Worm (Caenorhabditis elegans): ENCODE data around the gene T25F10.4.

T25F10.4 gene

DNA sequence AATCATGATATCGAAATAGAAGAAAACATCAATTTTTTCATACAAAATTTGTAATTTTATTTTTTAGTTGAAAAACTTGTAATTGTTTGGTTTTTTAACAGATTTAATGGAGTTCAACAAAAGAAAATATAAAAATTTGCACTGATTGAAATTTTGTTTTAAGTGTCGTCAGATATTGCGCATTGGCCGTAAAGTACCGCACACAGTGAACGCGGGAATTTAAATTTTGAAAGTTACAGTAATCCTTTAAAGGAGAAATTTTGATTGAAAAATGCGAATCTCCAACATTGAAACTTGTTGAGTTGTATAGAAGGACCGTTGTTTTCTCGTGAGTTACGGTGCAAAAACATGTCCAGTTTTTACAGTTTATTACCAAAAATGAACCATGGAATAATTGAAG lies 30.7 kb upstream of the T25F10.4 start:
- peak; percentile 7 for TF ChIP-seq pha-4 (tag; optimal IDR thresholded peaks at IDR 0.05)
- TF ChIP-seq aly-2 (tag; optimal IDR thresholded peaks at IDR 0.05), result no peak

ce11 chrV:6792565-6792964 lies 30.3 kb upstream of the T25F10.4 start, which contains the start of gene gck-2:
Gene gck-2 (minus strand): TSS chrV:6792665.
- TF ChIP-seq ZK546.5 (tag; optimal IDR thresholded peaks at IDR 0.05) (no peak), pha-4 (tag; optimal IDR thresholded peaks at IDR 0.05) (no peak), tbx-2 (tag; optimal IDR thresholded peaks at IDR 0.05) (no peak), ztf-11 (tag; optimal IDR thresholded peaks at IDR 0.05) (no peak), R02D3.7 (tag; optimal IDR thresholded peaks at IDR 0.05) (no peak), ceh-82 (tag; optimal IDR thresholded peaks at IDR 0.05) (no peak), nhr-67 (tag; optimal IDR thresholded peaks at IDR 0.05) (no peak), nhr-23 (tag; optimal IDR thresholded peaks at IDR 0.05) (no peak), elt-1 (tag; optimal IDR thresholded peaks at IDR 0.05) (no peak), nhr-25 (tag; optimal IDR thresholded peaks at IDR 0.05) (no peak), lsy-12 (tag; optimal IDR thresholded peaks at IDR 0.05) (no peak), egl-27 (tag; optimal IDR thresholded peaks at IDR 0.05) (no peak), fkh-10 (GFP tag; optimal IDR thresholded peaks at IDR 0.05) (no peak), eor-1 (tag; optimal IDR thresholded peaks at IDR 0.05) (no peak), aly-2 (tag; optimal IDR thresholded peaks at IDR 0.05) (no peak), egl-5 (tag; optimal IDR thresholded peaks at IDR 0.05) (no peak), pqm-1 (tag; optimal IDR thresholded peaks at IDR 0.05) (no peak), ceh-28 (tag; optimal IDR thresholded peaks at IDR 0.05) (no peak), fos-1 (tag; optimal IDR thresholded peaks at IDR 0.05) (no peak), ceh-9 (tag; optimal IDR thresholded peaks at IDR 0.05) (no peak)

ce11 chrV:6787906-6788430 lies 25.7 kb upstream of the T25F10.4 start, which contains the start of gene ZC404.2:
Gene ZC404.2 (plus strand): TSS chrV:6787952.
- TF ChIP-seq nhr-76 (tag; optimal IDR thresholded peaks at IDR 0.05) (no peak), skn-1 (tag; optimal IDR thresholded peaks at IDR 0.05) (no peak), hmg-11 (tag; optimal IDR thresholded peaks at IDR 0.05) (no peak), ztf-4 (tag; optimal IDR thresholded peaks at IDR 0.05) (no peak), lin-15B (tag; optimal IDR thresholded peaks at IDR 0.05) (no peak), elt-1 (tag; optimal IDR thresholded peaks at IDR 0.05) (no peak), nhr-28 (tag; optimal IDR thresholded peaks at IDR 0.05) (no peak), unc-39 (tag; optimal IDR thresholded peaks at IDR 0.05) (no peak), aly-2 (tag; optimal IDR thresholded peaks at IDR 0.05) (no peak), daf-12 (tag; optimal IDR thresholded peaks at IDR 0.05) (no peak), ceh-9 (tag; optimal IDR thresholded peaks at IDR 0.05) (no peak), ceh-82 (tag; optimal IDR thresholded peaks at IDR 0.05) (no peak), nhr-237 (tag; optimal IDR thresholded peaks at IDR 0.05) (no peak), snpc-4 (tag; optimal IDR thresholded peaks at IDR 0.05) (no peak), pqm-1 (tag; optimal IDR thresholded peaks at IDR 0.05) (no peak), lsy-12 (tag; optimal IDR thresholded peaks at IDR 0.05) (no peak), fos-1 (tag; optimal IDR thresholded peaks at IDR 0.05) (no peak), jun-1 (tag; optimal IDR thresholded peaks at IDR 0.05) (no peak), egl-5 (tag; optimal IDR thresholded peaks at IDR 0.05) (no peak)

DNA sequence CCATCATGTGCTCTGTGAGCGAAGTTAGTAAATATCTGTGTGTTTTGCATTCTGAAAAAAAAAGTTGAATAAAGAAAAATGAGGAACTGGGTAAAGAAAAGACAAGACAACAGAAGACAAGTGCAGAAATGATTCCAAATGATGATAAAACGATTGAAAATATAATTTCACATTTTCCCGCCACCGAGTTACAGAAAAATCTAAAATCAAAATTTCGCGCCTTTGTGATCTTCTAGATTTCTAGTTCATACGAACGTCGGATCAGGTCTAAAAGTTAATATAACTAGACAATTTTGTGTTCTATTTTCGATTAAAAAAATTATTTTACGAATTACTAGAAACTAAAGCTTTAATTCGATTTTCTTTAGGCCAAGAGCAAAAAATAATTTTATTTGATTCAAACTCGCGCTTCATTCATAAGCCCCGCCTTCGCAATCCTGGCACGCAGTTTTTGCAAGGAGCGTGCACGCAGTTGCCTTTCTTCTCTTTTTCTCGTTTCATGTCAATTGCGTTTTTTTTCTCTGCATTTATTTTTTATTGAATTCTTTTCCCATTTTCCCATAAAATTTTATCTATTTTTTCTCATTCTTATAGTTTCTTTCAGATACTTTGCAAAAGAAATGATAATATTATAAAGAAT lies 22.7 kb upstream of the T25F10.4 start, which contains the start of the genes spn-4 and spe-39:
spn-4 (minus strand) TSS at position 51 of the 640 bp plus-strand sequence.
spe-39 (plus strand) TSS at position 599 of the 640 bp plus-strand sequence.
- TF ChIP-seq lin-39 (tag; optimal IDR thresholded peaks at IDR 0.05), result peak; percentile 65
- no peak for TF ChIP-seq zag-1 (tag; optimal IDR thresholded peaks at IDR 0.05)
- TF ChIP-seq egl-27 (tag; optimal IDR thresholded peaks at IDR 0.05), result no peak
- peak; percentile 53 for TF ChIP-seq skn-1 (tag; optimal IDR thresholded peaks at IDR 0.05)
- TF ChIP-seq ztf-11 (tag; optimal IDR thresholded peaks at IDR 0.05), result no peak
- TF ChIP-seq egl-5 (tag; optimal IDR thresholded peaks at IDR 0.05), result peak; percentile 7
- TF ChIP-seq fos-1 (tag; optimal IDR thresholded peaks at IDR 0.05), result no peak
- TF ChIP-seq nhr-23 (tag; optimal IDR thresholded peaks at IDR 0.05), result peak; percentile 81
- TF ChIP-seq elt-3 (tag; optimal IDR thresholded peaks at IDR 0.05), result no peak
- no peak for TF ChIP-seq mml-1 (tag; optimal IDR thresholded peaks at IDR 0.05)
- no peak for TF ChIP-seq ztf-4 (tag; optimal IDR thresholded peaks at IDR 0.05)
- TF ChIP-seq pha-4 (tag; optimal IDR thresholded peaks at IDR 0.05), result no peak
- TF ChIP-seq nhr-12 (tag; optimal IDR thresholded peaks at IDR 0.05), result no peak
- peak; percentile 92 for TF ChIP-seq hmg-11 (tag; optimal IDR thresholded peaks at IDR 0.05)
- TF ChIP-seq daf-12 (tag; optimal IDR thresholded peaks at IDR 0.05), result no peak
- no peak for TF ChIP-seq fkh-10 (GFP tag; optimal IDR thresholded peaks at IDR 0.05)
- TF ChIP-seq ceh-9 (tag; optimal IDR thresholded peaks at IDR 0.05), result no peak
- TF ChIP-seq mdl-1 (tag; optimal IDR thresholded peaks at IDR 0.05), result no peak
- TF ChIP-seq ceh-16 (tag; optimal IDR thresholded peaks at IDR 0.05), result no peak
- TF ChIP-seq nhr-67 (tag; optimal IDR thresholded peaks at IDR 0.05), result peak; percentile 28
- TF ChIP-seq elt-1 (tag; optimal IDR thresholded peaks at IDR 0.05), result peak; percentile 10
- no peak for TF ChIP-seq ceh-82 (tag; optimal IDR thresholded peaks at IDR 0.05)
- TF ChIP-seq nfya-1 (tag; optimal IDR thresholded peaks at IDR 0.05; ENCODE audit: insufficient read depth), result peak; percentile 83
- TF ChIP-seq nhr-237 (tag; optimal IDR thresholded peaks at IDR 0.05), result no peak
- peak; percentile 32 for TF ChIP-seq elt-2 (tag; optimal IDR thresholded peaks at IDR 0.05)
- peak; percentile 55 for TF ChIP-seq lin-15B (tag; optimal IDR thresholded peaks at IDR 0.05)
- TF ChIP-seq aly-2 (tag; optimal IDR thresholded peaks at IDR 0.05), result no peak
- peak; percentile 51 for TF ChIP-seq nhr-76 (tag; optimal IDR thresholded peaks at IDR 0.05)
- TF ChIP-seq nhr-25 (tag; optimal IDR thresholded peaks at IDR 0.05), result peak; percentile 34
- no peak for TF ChIP-seq eor-1 (tag; optimal IDR thresholded peaks at IDR 0.05)
- TF ChIP-seq nhr-77 (tag; optimal IDR thresholded peaks at IDR 0.05), result no peak
- TF ChIP-seq unc-39 (tag; optimal IDR thresholded peaks at IDR 0.05), result no peak
- TF ChIP-seq pqm-1 (tag; optimal IDR thresholded peaks at IDR 0.05), result peak; percentile 29
- no peak for TF ChIP-seq tbx-2 (tag; optimal IDR thresholded peaks at IDR 0.05)
- TF ChIP-seq lsy-12 (tag; optimal IDR thresholded peaks at IDR 0.05), result peak; percentile 10
- TF ChIP-seq R02D3.7 (tag; optimal IDR thresholded peaks at IDR 0.05), result peak; percentile 66
- TF ChIP-seq nhr-28 (tag; optimal IDR thresholded peaks at IDR 0.05), result no peak

Measured in whole organism, L3 larva.